Worm (Caenorhabditis elegans): ENCODE data around the gene fbxa-197.
"Not testable (repeated sequence)": the region's sequence is repeated elsewhere in the genome, so short reads cannot be mapped to it uniquely, and the experiment has no call there.

Gene fbxa-197

ce11 chrV:15892696-15893095 is 25.2 kb downstream of the fbxa-197 start, which contains the start of gene T06C12.11:
T06C12.11 (plus strand) TSS chrV:15892996.
- TF ChIP-seq T22C8.4 (GFP tag; IDR thresholded peaks at IDR 0.05) (no peak), flt-1 (GFP tag; IDR thresholded peaks at IDR 0.05) (no peak), ztf-23 (GFP tag; IDR thresholded peaks at IDR 0.05) (no peak), ref-1 (GFP tag; conservative IDR thresholded peaks at IDR 0.05) (no peak)

ce11 chrV:15896671-15897070 is 29.2 kb downstream of the fbxa-197 start, which contains the start of gene nhr-213:
nhr-213 (minus strand) TSS chrV:15896771.
- TF ChIP-seq med-1 (GFP tag; optimal IDR thresholded peaks at IDR 0.05; ENCODE audit: insufficient read depth) (no peak), klf-2 (GFP tag; conservative IDR thresholded peaks at IDR 0.05) (no peak), tab-1 (GFP tag; IDR thresholded peaks at IDR 0.05) (no peak), ztf-23 (GFP tag; IDR thresholded peaks at IDR 0.05) (no peak), ref-1 (GFP tag; conservative IDR thresholded peaks at IDR 0.05) (no peak), ztf-29 (GFP tag; IDR thresholded peaks at IDR 0.05) (no peak), flt-1 (GFP tag; IDR thresholded peaks at IDR 0.05) (no peak)

- TF ChIP-seq med-1 (GFP tag; optimal IDR thresholded peaks at IDR 0.05; ENCODE audit: insufficient read depth) (no peak), cog-1 (tag; optimal IDR thresholded peaks at IDR 0.05) (no peak), ztf-23 (GFP tag; IDR thresholded peaks at IDR 0.05) (no peak), ztf-29 (GFP tag; IDR thresholded peaks at IDR 0.05) (no peak), tab-1 (GFP tag; IDR thresholded peaks at IDR 0.05) (no peak), flt-1 (GFP tag; IDR thresholded peaks at IDR 0.05) (no peak), T22C8.4 (GFP tag; IDR thresholded peaks at IDR 0.05) (no peak), ref-1 (GFP tag; conservative IDR thresholded peaks at IDR 0.05) (no peak), klf-2 (GFP tag; conservative IDR thresholded peaks at IDR 0.05) (no peak)
These were observed 30.2 kb downstream of the fbxa-197 start, which contains the start of gene str-60 for ce11 chrV:15897696-15898095. str-60 (plus strand) TSS chrV:15897996.

- TF ChIP-seq cog-1 (tag; optimal IDR thresholded peaks at IDR 0.05) (no peak), tab-1 (GFP tag; IDR thresholded peaks at IDR 0.05) (no peak), ref-1 (GFP tag; conservative IDR thresholded peaks at IDR 0.05) (no peak), klf-2 (GFP tag; conservative IDR thresholded peaks at IDR 0.05) (no peak), T22C8.4 (GFP tag; IDR thresholded peaks at IDR 0.05) (no peak), flt-1 (GFP tag; IDR thresholded peaks at IDR 0.05) (no peak), med-1 (GFP tag; optimal IDR thresholded peaks at IDR 0.05; ENCODE audit: insufficient read depth) (no peak), ztf-23 (GFP tag; IDR thresholded peaks at IDR 0.05) (no peak), ztf-29 (GFP tag; IDR thresholded peaks at IDR 0.05) (no peak)
These were observed 32.2 kb downstream of the fbxa-197 start, which contains the start of gene T06C12.14 for ce11 chrV:15899696-15900095. T06C12.14 (plus strand) TSS chrV:15899996.

- no peak for TF ChIP-seq cog-1 (tag; optimal IDR thresholded peaks at IDR 0.05)
- no peak for TF ChIP-seq ref-1 (GFP tag; conservative IDR thresholded peaks at IDR 0.05)
- TF ChIP-seq T22C8.4 (GFP tag; IDR thresholded peaks at IDR 0.05): no peak
- no peak for TF ChIP-seq flt-1 (GFP tag; IDR thresholded peaks at IDR 0.05)
- no peak for TF ChIP-seq tab-1 (GFP tag; IDR thresholded peaks at IDR 0.05)
- TF ChIP-seq klf-2 (GFP tag; conservative IDR thresholded peaks at IDR 0.05): no peak
- no peak for TF ChIP-seq med-1 (GFP tag; optimal IDR thresholded peaks at IDR 0.05; ENCODE audit: insufficient read depth)
These were observed 33.1 kb downstream of the fbxa-197 start for ce11 chrV:15900564-15900963.

ce11 chrV:15905530-15905929 is 38.1 kb downstream of the fbxa-197 start, which contains the start of the genes F35E8.1 and F35E8.2:
F35E8.1 (minus strand) TSS chrV:15905630.
F35E8.2 (plus strand) TSS chrV:15905661.
- not testable (repeated sequence) for TF ChIP-seq ztf-23 (GFP tag; IDR thresholded peaks at IDR 0.05); ref-1 (GFP tag; conservative IDR thresholded peaks at IDR 0.05); T22C8.4 (GFP tag; IDR thresholded peaks at IDR 0.05)

- TF ChIP-seq ref-1 (GFP tag; conservative IDR thresholded peaks at IDR 0.05): no peak
- no peak for TF ChIP-seq ztf-29 (GFP tag; IDR thresholded peaks at IDR 0.05)
- no peak for TF ChIP-seq flt-1 (GFP tag; IDR thresholded peaks at IDR 0.05)
- no peak for TF ChIP-seq tab-1 (GFP tag; IDR thresholded peaks at IDR 0.05)
- no peak for TF ChIP-seq T22C8.4 (GFP tag; IDR thresholded peaks at IDR 0.05)
- no peak for TF ChIP-seq klf-2 (GFP tag; conservative IDR thresholded peaks at IDR 0.05)
- no peak for TF ChIP-seq med-1 (GFP tag; optimal IDR thresholded peaks at IDR 0.05; ENCODE audit: insufficient read depth)
- no peak for TF ChIP-seq ztf-23 (GFP tag; IDR thresholded peaks at IDR 0.05)
- no peak for TF ChIP-seq cog-1 (tag; optimal IDR thresholded peaks at IDR 0.05)
These were observed 44.4 kb downstream of the fbxa-197 start, which contains the start of gene F35E8.6 for ce11 chrV:15911848-15912247. F35E8.6 (plus strand) TSS chrV:15912148.

ce11 chrV:15912677-15913076 is 45.2 kb downstream of the fbxa-197 start:
- TF ChIP-seq flt-1 (GFP tag; IDR thresholded peaks at IDR 0.05) (no peak), ztf-23 (GFP tag; IDR thresholded peaks at IDR 0.05) (no peak), ref-1 (GFP tag; conservative IDR thresholded peaks at IDR 0.05) (no peak), tab-1 (GFP tag; IDR thresholded peaks at IDR 0.05) (no peak)

ce11 chrV:15913714-15914113 is 46.2 kb downstream of the fbxa-197 start, which contains the start of gene F35E8.7:
F35E8.7 (plus strand) TSS chrV:15914014.
- TF ChIP-seq ztf-23 (GFP tag; IDR thresholded peaks at IDR 0.05): no peak
- TF ChIP-seq med-1 (GFP tag; optimal IDR thresholded peaks at IDR 0.05; ENCODE audit: insufficient read depth): no peak
- no peak for TF ChIP-seq flt-1 (GFP tag; IDR thresholded peaks at IDR 0.05)
- TF ChIP-seq tab-1 (GFP tag; IDR thresholded peaks at IDR 0.05): no peak
- no peak for TF ChIP-seq klf-2 (GFP tag; conservative IDR thresholded peaks at IDR 0.05)
- no peak for TF ChIP-seq T22C8.4 (GFP tag; IDR thresholded peaks at IDR 0.05)
- no peak for TF ChIP-seq ref-1 (GFP tag; conservative IDR thresholded peaks at IDR 0.05)
- no peak for TF ChIP-seq ztf-29 (GFP tag; IDR thresholded peaks at IDR 0.05)

ce11 chrV:15914774-15915173 is 47.3 kb downstream of the fbxa-197 start:
- no peak for TF ChIP-seq klf-2 (GFP tag; conservative IDR thresholded peaks at IDR 0.05)

ce11 chrV:15915307-15915706 is 47.8 kb downstream of the fbxa-197 start:
- no peak for TF ChIP-seq ztf-29 (GFP tag; IDR thresholded peaks at IDR 0.05)
- TF ChIP-seq tab-1 (GFP tag; IDR thresholded peaks at IDR 0.05): no peak
- TF ChIP-seq T22C8.4 (GFP tag; IDR thresholded peaks at IDR 0.05): no peak
- TF ChIP-seq flt-1 (GFP tag; IDR thresholded peaks at IDR 0.05): no peak
- TF ChIP-seq klf-2 (GFP tag; conservative IDR thresholded peaks at IDR 0.05): no peak
- TF ChIP-seq med-1 (GFP tag; optimal IDR thresholded peaks at IDR 0.05; ENCODE audit: insufficient read depth): no peak
- TF ChIP-seq ref-1 (GFP tag; conservative IDR thresholded peaks at IDR 0.05): no peak
- no peak for TF ChIP-seq ztf-23 (GFP tag; IDR thresholded peaks at IDR 0.05)
- TF ChIP-seq cog-1 (tag; optimal IDR thresholded peaks at IDR 0.05): no peak
